Worm (Caenorhabditis elegans): ENCODE results near the gene T27A10.2.

Gene T27A10.2

ce11 chrX:3576239-3576638 lies 9.5 kb upstream of the T27A10.2 start, which contains the start of gene ckc-1 (continued):
- TF ChIP-seq vab-7 (GFP tag; IDR thresholded peaks at IDR 0.05) (no peak), nhr-6 (tag; optimal IDR thresholded peaks at IDR 0.05) (no peak), lim-7 (GFP tag; IDR thresholded peaks at IDR 0.05) (no peak), lin-1 (GFP tag; IDR thresholded peaks at IDR 0.05) (no peak), dmd-8 (GFP tag; IDR thresholded peaks at IDR 0.05) (no peak)

ce11 chrX:3581813-3582212 lies 3.9 kb upstream of the T27A10.2 start:
- TF ChIP-seq spr-1 (tag; optimal IDR thresholded peaks at IDR 0.05), result no peak
- TF ChIP-seq daf-8 (GFP tag; IDR thresholded peaks at IDR 0.05), result no peak
- no peak for TF ChIP-seq ces-1 (GFP tag; optimal IDR thresholded peaks at IDR 0.05)
- TF ChIP-seq lin-38 (GFP tag; IDR thresholded peaks at IDR 0.05), result no peak
- TF ChIP-seq dpl-1 (GFP tag; optimal IDR thresholded peaks at IDR 0.05), result no peak
- no peak for TF ChIP-seq ceh-82 (tag; optimal IDR thresholded peaks at IDR 0.05)
- TF ChIP-seq Y48G9A.11 (GFP tag; IDR thresholded peaks at IDR 0.05), result no peak
- no peak for TF ChIP-seq daf-19 (GFP tag; conservative IDR thresholded peaks at IDR 0.05)
- no peak for TF ChIP-seq nhr-237 (tag; optimal IDR thresholded peaks at IDR 0.05)
- no peak for TF ChIP-seq T26A8.4 (GFP tag; IDR thresholded peaks at IDR 0.05)
- no peak for TF ChIP-seq saeg-2 (GFP tag; IDR thresholded peaks at IDR 0.05)
- TF ChIP-seq mdt-29 (GFP tag; IDR thresholded peaks at IDR 0.05), result no peak
- no peak for TF ChIP-seq nhr-77 (tag; optimal IDR thresholded peaks at IDR 0.05)
- TF ChIP-seq Y75B8A.6 (GFP tag; IDR thresholded peaks at IDR 0.05), result no peak
- no peak for TF ChIP-seq ZK546.5 (tag; optimal IDR thresholded peaks at IDR 0.05)
- no peak for TF ChIP-seq F10B5.3 (tag; optimal IDR thresholded peaks at IDR 0.05)
- no peak for TF ChIP-seq nhr-111 (GFP tag; optimal IDR thresholded peaks at IDR 0.05)
- TF ChIP-seq mep-1 (tag; optimal IDR thresholded peaks at IDR 0.05), result no peak
- no peak for TF ChIP-seq D1046.2 (GFP tag; IDR thresholded peaks at IDR 0.05)
- no peak for TF ChIP-seq lsy-2 (tag; optimal IDR thresholded peaks at IDR 0.05)

- TF ChIP-seq cey-2 (tag; optimal IDR thresholded peaks at IDR 0.05; ENCODE audit: borderline replicate concordance, insufficient read depth) (no peak), lin-13 (GFP tag; optimal IDR thresholded peaks at IDR 0.05) (no peak), hlh-30 (tag; optimal IDR thresholded peaks at IDR 0.05; ENCODE audit: insufficient read depth) (no peak), nhr-237 (tag; optimal IDR thresholded peaks at IDR 0.05) (no peak), gei-8 (GFP tag; optimal IDR thresholded peaks at IDR 0.05) (no peak), ceh-20 (GFP tag; IDR thresholded peaks at IDR 0.05) (no peak), zfp-3 (GFP tag; conservative IDR thresholded peaks at IDR 0.05) (no peak), ztf-7 (tag; optimal IDR thresholded peaks at IDR 0.05) (no peak), ztf-11 (tag; optimal IDR thresholded peaks at IDR 0.05) (no peak), daf-12 (tag; optimal IDR thresholded peaks at IDR 0.05) (no peak), ZK546.5 (tag; optimal IDR thresholded peaks at IDR 0.05) (no peak), madf-5 (GFP tag; IDR thresholded peaks at IDR 0.05) (no peak), fos-1 (tag; optimal IDR thresholded peaks at IDR 0.05) (no peak)
These were observed 2.3 kb upstream of the T27A10.2 start for ce11 chrX:3583436-3583835.

ce11 chrX:3584481-3584880 lies 1.3 kb upstream of the T27A10.2 start:
- TF ChIP-seq ceh-28 (tag; optimal IDR thresholded peaks at IDR 0.05) (no peak), hlh-30 (tag; optimal IDR thresholded peaks at IDR 0.05; ENCODE audit: insufficient read depth) (no peak), aha-1 (tag) (peak; percentile 90)
